Worm (Caenorhabditis elegans) whole organism, late embryonic: ENCODE measurements around the gene sel-10.

Source experiments
- K02D7.2 ChIP-seq: sonication (generic microtip); optimal IDR thresholded peaks from 2 replicates; lab custom pipeline; 2017; ENCODE audit warnings: mild to moderate bottlenecking, missing genetic modification characterization, missing compliant biosample characterization
- K09A11.1 ChIP-seq: sonication (generic microtip); optimal IDR thresholded peaks from 2 replicates; lab custom pipeline; 2017; ENCODE audit warnings: antibody characterized with exemption, mild to moderate bottlenecking, missing genetic modification characterization, missing compliant biosample characterization; ENCODE audit not compliant: insufficient read depth
- Y22D7AL.16 ChIP-seq: sonication (generic microtip); optimal IDR thresholded peaks from 2 replicates; lab custom pipeline; 2016; ENCODE audit warnings: missing genetic modification characterization, missing compliant biosample characterization
- ama-1 ChIP-seq: fragments of 150-350 bp; optimal IDR thresholded peaks from 2 replicates; lab custom pipeline; 2014
- ceh-18 ChIP-seq: sonication (generic microtip); optimal IDR thresholded peaks from 2 replicates; lab custom pipeline; 2016; ENCODE audit warnings: missing genetic modification characterization, missing compliant biosample characterization
- fkh-6 ChIP-seq: sonication (generic microtip); optimal IDR thresholded peaks from 2 replicates; lab custom pipeline; 2016; ENCODE audit warnings: missing genetic modification characterization, missing compliant biosample characterization
- hlh-8 ChIP-seq: sonication (generic microtip); optimal IDR thresholded peaks from 2 replicates; lab custom pipeline; 2016; ENCODE audit warnings: missing genotype, missing genetic modification characterization, missing compliant biosample characterization
- lin-11 ChIP-seq: fragments of 200-800 bp; sonication (Bioruptor generic); optimal IDR thresholded peaks from 2 replicates; lab custom pipeline; 2018; ENCODE audit warnings: mild to moderate bottlenecking, missing genetic modification characterization, missing compliant biosample characterization
- nhr-11 ChIP-seq: fragments of 150-350 bp; optimal IDR thresholded peaks from 2 replicates; lab custom pipeline; 2014; ENCODE audit warnings: missing biosample characterization, missing genetic modification characterization
- pag-3 ChIP-seq: sonication (generic microtip); optimal IDR thresholded peaks from 2 replicates; lab custom pipeline; 2016; ENCODE audit warnings: missing compliant biosample characterization, missing genetic modification characterization, borderline replicate concordance
- pha-4 ChIP-seq: fragments of 150-350 bp; optimal IDR thresholded peaks from 2 replicates; lab custom pipeline; 2018; ENCODE audit warnings: missing biosample characterization, missing genetic modification reagents, missing genetic modification characterization
- sox-2 ChIP-seq: fragments of 200-800 bp; sonication (Bioruptor generic); IDR thresholded peaks from 2 replicates; pipeline ENCODE4 v1.3.6; 2022; ENCODE audit warnings: missing genetic modification reagents, missing genetic modification characterization, missing compliant biosample characterization
- unc-86 ChIP-seq: sonication (generic microtip); optimal IDR thresholded peaks from 2 replicates; lab custom pipeline; 2016; ENCODE audit warnings: missing genetic modification characterization, missing compliant biosample characterization
- ztf-16 ChIP-seq: sonication (generic microtip); optimal IDR thresholded peaks from 2 replicates; lab custom pipeline; 2017; ENCODE audit warnings: missing genetic modification characterization, missing compliant biosample characterization

DNA sequence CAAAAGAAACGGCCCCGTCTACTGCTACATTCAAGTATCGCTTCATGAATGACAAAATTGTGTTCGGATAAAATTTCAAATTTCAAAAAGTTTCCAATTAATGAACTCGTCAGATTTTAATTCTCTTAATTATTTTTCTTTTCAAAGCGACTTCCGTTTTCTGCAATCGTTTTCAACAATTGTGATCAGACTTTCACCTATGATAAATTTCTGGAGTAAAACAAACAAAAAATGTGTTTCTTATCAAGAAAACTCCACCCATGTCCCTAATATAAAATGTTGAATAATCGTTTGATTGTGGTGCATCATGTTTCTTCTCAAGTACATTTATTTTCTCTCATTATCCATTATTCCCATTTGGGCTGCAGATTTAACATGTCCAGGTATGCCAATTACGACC is 48.0 kb upstream of the sel-10 start, which contains the start of gene F20G2.5:
- TF ChIP-seq K09A11.1 (tag; lab: Kevin White, UChicago) (no peak), unc-86 (tag; lab: Kevin White, UChicago) (no peak), sox-2 (GFP tag; lab: Robert Waterston, UW) (no peak), ceh-18 (tag; lab: Kevin White, UChicago) (no peak), pag-3 (tag; lab: Kevin White, UChicago) (no peak), nhr-11 (no peak), lin-11 (tag; lab: Kevin White, UChicago) (no peak), pha-4 (tag; lab: Kevin White, UChicago) (no peak), ama-1 (no peak), ztf-16 (tag; lab: Kevin White, UChicago) (no peak), Y22D7AL.16 (tag; lab: Kevin White, UChicago) (no peak), fkh-6 (tag; lab: Kevin White, UChicago) (no peak), hlh-8 (tag; lab: Kevin White, UChicago) (no peak), K02D7.2 (no peak)
